Worm (Caenorhabditis elegans): ENCODE measurements around the gene C23H3.9.
A peak's percentile ranks its signal among the peaks of the same experiment; 100 is the strongest.

The C23H3.9 gene

ce11 chrII:23025-23424 lies 56.0 kb downstream of the C23H3.9 start, which contains the start of gene sqt-2:
Gene sqt-2, plus strand, starts transcription at chrII:23325.
- TF ChIP-seq nhr-23 (tag; optimal IDR thresholded peaks at IDR 0.05) (no peak), ztf-4 (tag; optimal IDR thresholded peaks at IDR 0.05) (no peak), mab-5 (tag; optimal IDR thresholded peaks at IDR 0.05) (no peak), ama-1 (optimal IDR thresholded peaks at IDR 0.05) (peak; percentile 13), unc-62 (GFP tag; optimal IDR thresholded peaks at IDR 0.05) (no peak), nhr-6 (tag; optimal IDR thresholded peaks at IDR 0.05) (peak; percentile 37), nhr-21 (tag; optimal IDR thresholded peaks at IDR 0.05) (peak; percentile 25)

- TF ChIP-seq nhr-6 (tag; optimal IDR thresholded peaks at IDR 0.05): peak; percentile 59
- no peak for TF ChIP-seq unc-62 (GFP tag; optimal IDR thresholded peaks at IDR 0.05)
- TF ChIP-seq nhr-25 (tag; optimal IDR thresholded peaks at IDR 0.05): no peak
These were observed 57.1 kb downstream of the C23H3.9 start for ce11 chrII:21953-22352.
